Worm (Caenorhabditis elegans) whole organism, young adult: ENCODE results near the gene cbp-1.

Source experiments
- B0261.1 ChIP-seq: sonication (generic microtip); optimal IDR thresholded peaks from 2 replicates; lab custom pipeline; 2016; ENCODE audit warnings: mild to moderate bottlenecking, missing genetic modification characterization, moderate library complexity, missing compliant biosample characterization
- F10E7.11 ChIP-seq: sonication (generic microtip); optimal IDR thresholded peaks from 2 replicates; lab custom pipeline; 2017; ENCODE audit warnings: mild to moderate bottlenecking, missing genetic modification characterization, moderate library complexity, missing compliant biosample characterization
- F49E8.2 ChIP-seq: sonication (generic microtip); optimal IDR thresholded peaks from 3 replicates; lab custom pipeline; 2017; ENCODE audit warnings: missing genetic modification characterization, mild to moderate bottlenecking, missing compliant biosample characterization, antibody characterized with exemption, moderate library complexity; ENCODE audit not compliant: insufficient read depth
- F52B5.7 ChIP-seq: sonication (generic microtip); optimal IDR thresholded peaks from 2 replicates; lab custom pipeline; 2016; ENCODE audit warnings: mild to moderate bottlenecking, missing genetic modification characterization, missing compliant biosample characterization
- F57A8.1 ChIP-seq: fragments of 200-800 bp; sonication (Bioruptor generic); optimal IDR thresholded peaks from 2 replicates; lab custom pipeline; 2018; ENCODE audit warnings: mild to moderate bottlenecking, missing genetic modification characterization, moderate library complexity, missing compliant biosample characterization
- K11D2.4 ChIP-seq: fragments of 200-800 bp; sonication (Bioruptor generic); IDR thresholded peaks from 2 replicates; pipeline ENCODE4 v1.3.6; 2022; ENCODE audit warnings: missing genetic modification reagents, missing genetic modification characterization, missing compliant biosample characterization
- K12H6.12 ChIP-seq: fragments of 200-800 bp; sonication (Bioruptor generic); optimal IDR thresholded peaks from 2 replicates; lab custom pipeline; 2018; ENCODE audit warnings: mild to moderate bottlenecking, missing genetic modification characterization, missing compliant biosample characterization
- T26A5.8 ChIP-seq: sonication (generic microtip); optimal IDR thresholded peaks from 2 replicates; lab custom pipeline; 2016; ENCODE audit warnings: missing genetic modification characterization, missing compliant biosample characterization
- Y53G8AR.9 ChIP-seq: fragments of 200-800 bp; sonication (Bioruptor generic); conservative IDR thresholded peaks from 2 replicates; pipeline ENCODE4 v1.3.6; 2022; ENCODE audit warnings: missing genetic modification reagents, missing genetic modification characterization, missing compliant biosample characterization
- Y95B8A.8 ChIP-seq: fragments of 200-800 bp; sonication (Bioruptor generic); IDR thresholded peaks from 2 replicates; pipeline ENCODE4 v1.3.6; 2022; ENCODE audit warnings: missing genetic modification reagents, missing genetic modification characterization, missing compliant biosample characterization
- aptf-2 ChIP-seq: fragments of 200-800 bp; sonication (Bioruptor generic); conservative IDR thresholded peaks from 2 replicates; pipeline ENCODE4 v1.3.6; 2022; ENCODE audit warnings: missing genetic modification reagents, missing genetic modification characterization, missing compliant biosample characterization
- atf-7 ChIP-seq: sonication (generic microtip); optimal IDR thresholded peaks from 2 replicates; lab custom pipeline; 2017; ENCODE audit warnings: mild to moderate bottlenecking, missing genetic modification characterization, missing compliant biosample characterization
- bed-1 ChIP-seq: fragments of 200-800 bp; sonication (Bioruptor generic); IDR thresholded peaks from 2 replicates; pipeline ENCODE4 v1.3.6; 2022; ENCODE audit warnings: missing genetic modification reagents, missing genetic modification characterization, missing compliant biosample characterization
- bed-2 ChIP-seq: fragments of 200-800 bp; sonication (Bioruptor generic); IDR thresholded peaks from 2 replicates; pipeline ENCODE4 v1.3.6; 2022; ENCODE audit warnings: missing genetic modification reagents, missing genetic modification characterization, missing compliant biosample characterization
- cebp-2 ChIP-seq: fragments of 200-800 bp; sonication (Bioruptor generic); IDR thresholded peaks from 2 replicates; pipeline ENCODE4 v1.3.6; 2022; ENCODE audit warnings: missing genetic modification characterization, missing compliant biosample characterization
- ceh-27 ChIP-seq: fragments of 200-800 bp; sonication (Bioruptor generic); optimal IDR thresholded peaks from 2 replicates; lab custom pipeline; 2018; ENCODE audit warnings: mild to moderate bottlenecking, missing genetic modification characterization, moderate library complexity, missing compliant biosample characterization
- ceh-58 ChIP-seq: fragments of 200-800 bp; sonication (Bioruptor generic); IDR thresholded peaks from 2 replicates; pipeline ENCODE4 v1.3.6; 2022; ENCODE audit warnings: missing genetic modification characterization, missing compliant biosample characterization
- ceh-91 ChIP-seq: fragments of 200-800 bp; sonication (Bioruptor generic); IDR thresholded peaks from 2 replicates; pipeline ENCODE4 v1.3.6; 2022; ENCODE audit warnings: missing genetic modification reagents, missing genetic modification characterization, missing compliant biosample characterization
- chd-7 ChIP-seq: sonication (generic microtip); optimal IDR thresholded peaks from 2 replicates; lab custom pipeline; 2016; ENCODE audit warnings: mild to moderate bottlenecking, missing genetic modification characterization, moderate library complexity, missing compliant biosample characterization
- efl-1 ChIP-seq: fragments of 150-350 bp; optimal IDR thresholded peaks from 2 replicates; lab custom pipeline; 2014; ENCODE audit warnings: missing biosample characterization, missing genetic modification reagents, missing genetic modification characterization
- ets-4 ChIP-seq: fragments of 200-800 bp; sonication (Bioruptor generic); optimal IDR thresholded peaks from 2 replicates; lab custom pipeline; 2018; ENCODE audit warnings: mild to moderate bottlenecking, missing genetic modification characterization, missing compliant biosample characterization
- lin-35 ChIP-seq, 3 experiments: fragments of 150-350 bp in 2 of 3; sonication (generic microtip) in 1 of 3; optimal IDR thresholded peaks; 2 replicates each; lab custom pipeline; 2014 to 2018; ENCODE audit warnings: missing biosample characterization in 3 of 3, missing genetic modification characterization in 3 of 3, missing genetic modification reagents in 3 of 3
- lin-54 ChIP-seq: fragments of 200-800 bp; sonication (Bioruptor generic); optimal IDR thresholded peaks from 2 replicates; lab custom pipeline; 2018; ENCODE audit warnings: mild to moderate bottlenecking, missing genetic modification characterization, missing compliant biosample characterization
- lsl-1 ChIP-seq: fragments of 200-800 bp; sonication (Bioruptor generic); optimal IDR thresholded peaks from 2 replicates; lab custom pipeline; 2018; ENCODE audit warnings: mild to moderate bottlenecking, missing genetic modification characterization, moderate library complexity, missing compliant biosample characterization
- lsy-27 ChIP-seq: sonication (generic microtip); optimal IDR thresholded peaks from 2 replicates; lab custom pipeline; 2017; ENCODE audit warnings: missing genetic modification characterization, mild to moderate bottlenecking, missing compliant biosample characterization, antibody characterized with exemption, missing genotype, borderline replicate concordance; ENCODE audit not compliant: insufficient read depth
- madf-10 ChIP-seq: sonication (generic microtip); optimal IDR thresholded peaks from 2 replicates; lab custom pipeline; 2016; ENCODE audit warnings: mild to moderate bottlenecking, missing genetic modification characterization, missing compliant biosample characterization
- madf-8 ChIP-seq: fragments of 200-800 bp; sonication (Bioruptor generic); conservative IDR thresholded peaks from 2 replicates; pipeline ENCODE4 v1.3.6; 2022; ENCODE audit warnings: missing genetic modification reagents, missing genetic modification characterization, missing compliant biosample characterization
- mel-28 ChIP-seq: sonication (generic microtip); optimal IDR thresholded peaks from 2 replicates; lab custom pipeline; 2016; ENCODE audit warnings: borderline replicate concordance, mild to moderate bottlenecking, missing genetic modification characterization, missing compliant biosample characterization
- mes-4 ChIP-seq: sonication (generic microtip); optimal IDR thresholded peaks from 2 replicates; lab custom pipeline; 2016; ENCODE audit warnings: missing genotype, missing genetic modification characterization, missing compliant biosample characterization
- mxl-1 ChIP-seq: sonication (generic microtip); optimal IDR thresholded peaks from 2 replicates; lab custom pipeline; 2016; ENCODE audit warnings: missing genetic modification characterization, missing compliant biosample characterization
- nfya-2 ChIP-seq: fragments of 200-800 bp; sonication (Bioruptor generic); IDR thresholded peaks from 2 replicates; pipeline ENCODE4 v1.3.6; 2022; ENCODE audit warnings: missing genetic modification reagents, missing genetic modification characterization, missing compliant biosample characterization
- nhr-80 ChIP-seq: sonication (generic microtip); optimal IDR thresholded peaks from 2 replicates; lab custom pipeline; 2016; ENCODE audit warnings: missing genetic modification characterization, missing compliant biosample characterization
- pbrm-1 ChIP-seq: fragments of 200-800 bp; sonication (Bioruptor generic); IDR thresholded peaks from 2 replicates; pipeline ENCODE4 v1.3.6; 2022; ENCODE audit warnings: missing genetic modification reagents, missing genetic modification characterization, missing compliant biosample characterization
- rcor-1 ChIP-seq: fragments of 200-800 bp; sonication (Bioruptor generic); IDR thresholded peaks from 2 replicates; pipeline ENCODE4 v1.3.6; 2022; ENCODE audit warnings: missing genetic modification reagents, missing genetic modification characterization, missing compliant biosample characterization
- rec-8 ChIP-seq, 2 experiments: sonication (generic microtip); optimal IDR thresholded peaks; 2 replicates each; lab custom pipeline; 2016; ENCODE audit warnings: mild to moderate bottlenecking in 2 of 2, missing genetic modification characterization in 2 of 2, missing genetic modification reagents in 2 of 2, missing genotype in 2 of 2, missing biosample characterization in 1 of 2, missing compliant biosample characterization in 1 of 2, moderate library complexity in 1 of 2
- snpc-1.1 ChIP-seq: sonication (generic microtip); optimal IDR thresholded peaks from 2 replicates; lab custom pipeline; 2017; ENCODE audit warnings: missing genetic modification characterization, mild to moderate bottlenecking, missing compliant biosample characterization, antibody characterized with exemption, moderate library complexity, missing genotype, missing genetic modification reagents; ENCODE audit not compliant: insufficient read depth
- snpc-3.4 ChIP-seq: sonication (generic microtip); optimal IDR thresholded peaks from 2 replicates; lab custom pipeline; 2017; ENCODE audit warnings: missing genetic modification characterization, mild to moderate bottlenecking, missing compliant biosample characterization, antibody characterized with exemption, moderate library complexity, missing genotype, missing genetic modification reagents
- snpc-4 ChIP-seq, 5 experiments: fragments of 150-350 bp in 1 of 5; sonication (generic microtip) in 4 of 5; optimal IDR thresholded peaks; 2 replicates each; lab custom pipeline; 2014 to 2018; ENCODE audit warnings: missing genetic modification characterization in 5 of 5, missing biosample characterization in 3 of 5, antibody characterized with exemption in 2 of 5, mild to moderate bottlenecking in 2 of 5, missing compliant biosample characterization in 2 of 5, missing genotype in 2 of 5, moderate library complexity in 2 of 5, missing genetic modification reagents in 1 of 5
- somi-1 ChIP-seq: fragments of 200-800 bp; sonication (Bioruptor generic); optimal IDR thresholded peaks from 2 replicates; lab custom pipeline; 2018; ENCODE audit warnings: mild to moderate bottlenecking, missing genetic modification characterization, missing compliant biosample characterization
- sptf-2 ChIP-seq: fragments of 200-800 bp; sonication (Bioruptor generic); optimal IDR thresholded peaks from 2 replicates; lab custom pipeline; 2018; ENCODE audit warnings: mild to moderate bottlenecking, missing genetic modification characterization, missing compliant biosample characterization
- tbp1 ChIP-seq: fragments of 200-800 bp; sonication (Bioruptor generic); optimal IDR thresholded peaks from 2 replicates; lab custom pipeline; 2018; ENCODE audit warnings: mild to moderate bottlenecking, missing genetic modification characterization, missing compliant biosample characterization
- unc-62 ChIP-seq: fragments of 150-350 bp; optimal IDR thresholded peaks from 2 replicates; lab custom pipeline; 2014; ENCODE audit warnings: missing biosample characterization, missing genetic modification reagents, missing genetic modification characterization
- ztf-3 ChIP-seq: fragments of 200-800 bp; sonication (Bioruptor generic); optimal IDR thresholded peaks from 2 replicates; lab custom pipeline; 2018; ENCODE audit warnings: mild to moderate bottlenecking, missing genetic modification characterization, missing compliant biosample characterization
- ztf-6 ChIP-seq: fragments of 200-800 bp; sonication (Bioruptor generic); IDR thresholded peaks from 2 replicates; pipeline ENCODE4 v1.3.6; 2022; ENCODE audit warnings: missing genetic modification reagents, missing genetic modification characterization, missing compliant biosample characterization

Gene cbp-1

DNA sequence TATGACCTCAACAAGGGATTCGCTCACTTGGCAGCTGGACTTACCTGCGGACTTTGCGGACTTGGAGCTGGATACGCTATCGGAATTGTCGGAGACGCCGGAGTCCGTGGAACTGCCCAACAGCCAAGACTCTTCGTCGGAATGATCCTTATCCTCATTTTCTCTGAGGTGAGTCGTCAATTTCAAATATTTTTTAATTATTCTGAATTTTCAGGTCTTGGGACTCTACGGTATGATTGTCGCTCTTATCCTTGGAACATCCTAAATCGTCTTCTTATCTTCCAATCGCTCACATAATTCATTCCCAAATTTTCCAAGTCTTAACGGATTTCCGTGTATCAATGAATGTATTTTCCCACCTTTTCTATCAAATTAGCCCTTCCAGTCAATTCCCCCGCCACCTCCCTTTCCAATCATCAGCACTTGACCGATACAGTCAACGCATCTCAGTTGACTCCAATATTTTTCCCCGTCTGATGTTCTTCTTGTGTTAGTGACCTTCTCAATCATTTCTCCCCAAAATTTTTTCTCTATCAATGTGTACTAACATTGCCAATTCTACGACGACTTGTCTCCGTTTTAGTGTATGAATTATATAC lies 16.3 kb downstream of the cbp-1 start, which contains the start of gene R10E11.6:
Gene R10E11.6, plus strand, starts transcription at position 524 of the 599 bp plus-strand sequence.
- no peak for TF ChIP-seq unc-62 (GFP tag; lab: Kevin White, UChicago)
- TF ChIP-seq rec-8 (tag; optimal IDR thresholded peaks at IDR 0.05; lab: Kevin White, UChicago), result peak in 1 of 2 experiments; percentile 19

DNA sequence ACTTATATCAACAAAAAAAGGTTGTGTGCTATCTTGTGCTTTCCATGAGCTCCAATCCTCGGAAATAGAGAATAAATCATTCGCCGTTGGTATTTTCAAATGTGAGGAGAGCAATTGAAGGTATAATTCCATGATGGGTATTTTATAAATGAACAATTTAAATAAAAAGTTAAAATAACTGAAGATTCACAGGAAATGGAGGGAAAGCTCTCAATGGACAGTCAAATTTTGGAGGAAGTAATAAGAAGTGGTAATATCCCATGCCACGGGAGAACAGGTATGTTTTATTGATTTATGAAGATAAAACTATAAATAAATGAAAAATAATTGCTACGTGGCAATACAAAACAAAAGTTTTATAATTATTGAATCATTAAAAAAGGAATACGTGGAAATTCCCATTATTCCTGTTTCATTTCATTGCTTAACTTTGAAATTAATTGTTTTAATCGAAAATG lies 16.9 kb downstream of the cbp-1 start:
- no peak for TF ChIP-seq mxl-1 (tag; lab: Kevin White, UChicago)
- 0 out of 2 replicates have a peak, but pooled peaks have one; percentile 54 for TF ChIP-seq Y53G8AR.9 (GFP tag; lab: Robert Waterston, UW)
- TF ChIP-seq pbrm-1, result 0 out of 2 replicates have a peak, but pooled peaks have one; percentile 15
- no peak for TF ChIP-seq aptf-2
- 0 out of 2 replicates have a peak, but pooled peaks have one; percentile 60 for TF ChIP-seq ceh-58 (GFP tag; lab: Robert Waterston, UW)
- TF ChIP-seq ceh-27, result no peak
- no peak for TF ChIP-seq T26A5.8
- TF ChIP-seq ztf-3, result peak; percentile 57
- peak in 1 of 3 experiments; percentile 57 for TF ChIP-seq lin-35 (GFP tag; optimal IDR thresholded peaks at IDR 0.05; lab: Kevin White, UChicago)
- no peak for TF ChIP-seq ets-4 (GFP tag; lab: Kevin White, UChicago)
- no peak for TF ChIP-seq lin-54 (GFP tag; lab: Kevin White, UChicago)
- no peak for TF ChIP-seq B0261.1 (tag; lab: Kevin White, UChicago)
- no peak for TF ChIP-seq nhr-80
- peak; percentile 62 for TF ChIP-seq F10E7.11 (tag; lab: Kevin White, UChicago)
- peak; percentile 24 for TF ChIP-seq F49E8.2 (tag; lab: Kevin White, UChicago)
- no peak for TF ChIP-seq sptf-2 (GFP tag; lab: Kevin White, UChicago)
- TF ChIP-seq nfya-2 (GFP tag; lab: Robert Waterston, UW), result no peak
- TF ChIP-seq ztf-6 (GFP tag; lab: Robert Waterston, UW), result no peak
- no peak for TF ChIP-seq F57A8.1
- TF ChIP-seq atf-7, result peak; percentile 61
- TF ChIP-seq snpc-3.4 (tag; lab: Kevin White, UChicago), result no peak
- no peak for TF ChIP-seq madf-8
- no peak for TF ChIP-seq madf-10 (tag; lab: Kevin White, UChicago)
- no peak for TF ChIP-seq F52B5.7 (tag; lab: Kevin White, UChicago)
- TF ChIP-seq lsy-27 (tag; lab: Kevin White, UChicago), result no peak
- no peak for TF ChIP-seq snpc-1.1 (tag; lab: Kevin White, UChicago)
- no peak for TF ChIP-seq snpc-4 (GFP tag; optimal IDR thresholded peaks at IDR 0.05; lab: Kevin White, UChicago)
- TF ChIP-seq snpc-4 (tag; optimal IDR thresholded peaks at IDR 0.05; lab: Kevin White, UChicago), result peak in 1 of 4 experiments; percentile 2
- TF ChIP-seq rcor-1 (GFP tag; lab: Robert Waterston, UW), result no peak
- TF ChIP-seq efl-1 (GFP tag; lab: Kevin White, UChicago), result no peak
- 0 out of 2 replicates have a peak, but pooled peaks have one; percentile 36 for TF ChIP-seq cebp-2 (GFP tag; lab: Robert Waterston, UW)
- no peak for TF ChIP-seq somi-1 (GFP tag; lab: Kevin White, UChicago)
- no peak for TF ChIP-seq K12H6.12 (tag; lab: Kevin White, UChicago)
- no peak for TF ChIP-seq bed-2 (GFP tag; lab: Robert Waterston, UW)
- TF ChIP-seq mes-4, result no peak
- TF ChIP-seq tbp1 (GFP tag; lab: Kevin White, UChicago), result peak; percentile 4
- no peak for TF ChIP-seq ceh-91 (GFP tag; lab: Robert Waterston, UW)
- TF ChIP-seq bed-1 (GFP tag; lab: Robert Waterston, UW), result 0 out of 2 replicates have a peak, but pooled peaks have one; percentile 14
- no peak for TF ChIP-seq K11D2.4 (GFP tag; lab: Robert Waterston, UW)
- TF ChIP-seq mel-28 (tag; lab: Kevin White, UChicago), result no peak
- no peak for TF ChIP-seq chd-7 (tag; lab: Kevin White, UChicago)
- TF ChIP-seq lsl-1 (GFP tag; lab: Kevin White, UChicago), result no peak
- no peak; the same call in 1 of the 2 replicates for TF ChIP-seq Y95B8A.8 (GFP tag; lab: Robert Waterston, UW)
